Worm (Caenorhabditis elegans) whole organism, young adult: Measurements from ENCODE around the gene degl-2.

Experiments
- F37B4.10 ChIP-seq: fragments of 200-800 bp; sonication (Bioruptor generic); IDR thresholded peaks from 2 replicates; pipeline ENCODE4 v1.3.6; 2022; ENCODE audit warnings: missing genetic modification characterization, missing compliant biosample characterization
- F49E8.2 ChIP-seq: sonication (generic microtip); optimal IDR thresholded peaks from 3 replicates; lab custom pipeline; 2017; ENCODE audit warnings: missing genetic modification characterization, mild to moderate bottlenecking, missing compliant biosample characterization, antibody characterized with exemption, moderate library complexity; ENCODE audit not compliant: insufficient read depth
- F52B5.7 ChIP-seq: sonication (generic microtip); optimal IDR thresholded peaks from 2 replicates; lab custom pipeline; 2016; ENCODE audit warnings: mild to moderate bottlenecking, missing genetic modification characterization, missing compliant biosample characterization
- K11D2.4 ChIP-seq: fragments of 200-800 bp; sonication (Bioruptor generic); IDR thresholded peaks from 2 replicates; pipeline ENCODE4 v1.3.6; 2022; ENCODE audit warnings: missing genetic modification reagents, missing genetic modification characterization, missing compliant biosample characterization
- K12H6.12 ChIP-seq: fragments of 200-800 bp; sonication (Bioruptor generic); optimal IDR thresholded peaks from 2 replicates; lab custom pipeline; 2018; ENCODE audit warnings: mild to moderate bottlenecking, missing genetic modification characterization, missing compliant biosample characterization
- akir-1 ChIP-seq: fragments of 200-800 bp; sonication (Bioruptor generic); optimal IDR thresholded peaks from 2 replicates; lab custom pipeline; 2018; ENCODE audit warnings: mild to moderate bottlenecking, missing genetic modification characterization, moderate library complexity, missing compliant biosample characterization
- aptf-3 ChIP-seq: fragments of 200-800 bp; sonication (Bioruptor generic); IDR thresholded peaks from 2 replicates; pipeline ENCODE4 v1.3.6; 2022; ENCODE audit warnings: missing genetic modification characterization, missing compliant biosample characterization
- attf-5 ChIP-seq: fragments of 200-800 bp; sonication (Bioruptor generic); optimal IDR thresholded peaks from 2 replicates; lab custom pipeline; 2018; ENCODE audit warnings: mild to moderate bottlenecking, missing genetic modification characterization, missing compliant biosample characterization
- attf-6 ChIP-seq: fragments of 200-800 bp; sonication (Bioruptor generic); IDR thresholded peaks from 2 replicates; pipeline ENCODE4 v1.3.6; 2022; ENCODE audit warnings: missing genetic modification reagents, missing genetic modification characterization, missing compliant biosample characterization
- ccch-3 ChIP-seq: fragments of 200-800 bp; sonication (Bioruptor generic); optimal IDR thresholded peaks from 2 replicates; lab custom pipeline; 2018; ENCODE audit warnings: mild to moderate bottlenecking, missing genetic modification characterization, missing compliant biosample characterization
- ceh-40 ChIP-seq: fragments of 200-800 bp; sonication (Bioruptor generic); IDR thresholded peaks from 2 replicates; pipeline ENCODE4 v1.3.6; 2022; ENCODE audit warnings: missing genetic modification characterization, missing compliant biosample characterization
- ceh-79 ChIP-seq: sonication (generic microtip); optimal IDR thresholded peaks from 2 replicates; lab custom pipeline; 2017; ENCODE audit warnings: mild to moderate bottlenecking, missing genetic modification characterization, missing compliant biosample characterization
- efl-1 ChIP-seq: fragments of 150-350 bp; optimal IDR thresholded peaks from 2 replicates; lab custom pipeline; 2014; ENCODE audit warnings: missing biosample characterization, missing genetic modification reagents, missing genetic modification characterization
- fkh-3 ChIP-seq: sonication (generic microtip); optimal IDR thresholded peaks from 2 replicates; lab custom pipeline; 2016; ENCODE audit warnings: mild to moderate bottlenecking, missing genetic modification characterization, missing compliant biosample characterization
- him-1 ChIP-seq: sonication (generic microtip); optimal IDR thresholded peaks from 2 replicates; lab custom pipeline; 2016; ENCODE audit warnings: missing genotype, missing genetic modification reagents, missing genetic modification characterization, missing compliant biosample characterization
- hmg-1.2 ChIP-seq: fragments of 200-800 bp; sonication (Bioruptor generic); IDR thresholded peaks from 2 replicates; pipeline ENCODE4 v1.3.6; 2022; ENCODE audit warnings: missing genetic modification reagents, missing genetic modification characterization, missing compliant biosample characterization
- hmg-20 ChIP-seq: fragments of 200-800 bp; sonication (Bioruptor generic); IDR thresholded peaks from 2 replicates; pipeline ENCODE4 v1.3.6; 2022; ENCODE audit warnings: missing genetic modification reagents, missing genetic modification characterization, missing compliant biosample characterization
- let-526 ChIP-seq: fragments of 200-800 bp; sonication (Bioruptor generic); IDR thresholded peaks from 2 replicates; pipeline ENCODE4 v1.3.6; 2022; ENCODE audit warnings: missing genetic modification reagents, missing genetic modification characterization, missing compliant biosample characterization
- let-607 ChIP-seq, 2 experiments: fragments of 200-800 bp in 1 of 2; sonication (Bioruptor generic) in 1 of 2; sonication (generic microtip) in 1 of 2; optimal IDR thresholded peaks; 2 replicates each; lab custom pipeline; 2016 to 2018; ENCODE audit warnings: mild to moderate bottlenecking in 2 of 2, missing compliant biosample characterization in 2 of 2, missing genetic modification characterization in 2 of 2, moderate library complexity in 2 of 2, missing genotype in 1 of 2
- lin-26 ChIP-seq: fragments of 200-800 bp; sonication (Bioruptor generic); IDR thresholded peaks from 2 replicates; pipeline ENCODE4 v1.3.6; 2022; ENCODE audit warnings: missing genetic modification reagents, missing genetic modification characterization, missing compliant biosample characterization
- lin-35 ChIP-seq, 3 experiments: fragments of 150-350 bp in 2 of 3; sonication (generic microtip) in 1 of 3; optimal IDR thresholded peaks; 2 replicates each; lab custom pipeline; 2014 to 2018; ENCODE audit warnings: missing biosample characterization in 3 of 3, missing genetic modification characterization in 3 of 3, missing genetic modification reagents in 3 of 3
- lir-1 ChIP-seq: fragments of 200-800 bp; sonication (Bioruptor generic); conservative IDR thresholded peaks from 2 replicates; pipeline ENCODE4 v1.3.6; 2022; ENCODE audit warnings: missing genetic modification reagents, missing genetic modification characterization, missing compliant biosample characterization
- madf-8 ChIP-seq: fragments of 200-800 bp; sonication (Bioruptor generic); conservative IDR thresholded peaks from 2 replicates; pipeline ENCODE4 v1.3.6; 2022; ENCODE audit warnings: missing genetic modification reagents, missing genetic modification characterization, missing compliant biosample characterization
- mel-28 ChIP-seq: sonication (generic microtip); optimal IDR thresholded peaks from 2 replicates; lab custom pipeline; 2016; ENCODE audit warnings: borderline replicate concordance, mild to moderate bottlenecking, missing genetic modification characterization, missing compliant biosample characterization
- mxl-1 ChIP-seq: sonication (generic microtip); optimal IDR thresholded peaks from 2 replicates; lab custom pipeline; 2016; ENCODE audit warnings: missing genetic modification characterization, missing compliant biosample characterization
- nfya-1 ChIP-seq: sonication (generic microtip); optimal IDR thresholded peaks from 2 replicates; lab custom pipeline; 2017; ENCODE audit warnings: antibody characterized with exemption, missing compliant biosample characterization, missing genetic modification characterization, borderline replicate concordance; ENCODE audit not compliant: insufficient read depth
- nfyb-1 ChIP-seq: fragments of 200-800 bp; sonication (Bioruptor generic); IDR thresholded peaks from 2 replicates; pipeline ENCODE4 v1.3.6; 2022; ENCODE audit warnings: missing genetic modification reagents, missing genetic modification characterization, missing compliant biosample characterization
- nhr-120 ChIP-seq: fragments of 200-800 bp; sonication (Bioruptor generic); IDR thresholded peaks from 2 replicates; pipeline ENCODE4 v1.3.6; 2022; ENCODE audit warnings: missing genetic modification characterization, missing compliant biosample characterization
- nhr-80 ChIP-seq: sonication (generic microtip); optimal IDR thresholded peaks from 2 replicates; lab custom pipeline; 2016; ENCODE audit warnings: missing genetic modification characterization, missing compliant biosample characterization
- rpc-1 ChIP-seq, 2 experiments: fragments of 150-350 bp in 1 of 2; sonication (generic microtip) in 1 of 2; optimal IDR thresholded peaks; 2 replicates each; lab custom pipeline; 2014 to 2018; ENCODE audit warnings: missing biosample characterization in 1 of 2, missing genetic modification characterization in 1 of 2, missing genetic modification reagents in 1 of 2, missing genotype in 1 of 2
- snpc-3.4 ChIP-seq: sonication (generic microtip); optimal IDR thresholded peaks from 2 replicates; lab custom pipeline; 2017; ENCODE audit warnings: missing genetic modification characterization, mild to moderate bottlenecking, missing compliant biosample characterization, antibody characterized with exemption, moderate library complexity, missing genotype, missing genetic modification reagents
- snpc-4 ChIP-seq, 5 experiments: fragments of 150-350 bp in 1 of 5; sonication (generic microtip) in 4 of 5; optimal IDR thresholded peaks; 2 replicates each; lab custom pipeline; 2014 to 2018; ENCODE audit warnings: missing genetic modification characterization in 5 of 5, missing biosample characterization in 3 of 5, antibody characterized with exemption in 2 of 5, mild to moderate bottlenecking in 2 of 5, missing compliant biosample characterization in 2 of 5, missing genotype in 2 of 5, moderate library complexity in 2 of 5, missing genetic modification reagents in 1 of 5
- somi-1 ChIP-seq: fragments of 200-800 bp; sonication (Bioruptor generic); optimal IDR thresholded peaks from 2 replicates; lab custom pipeline; 2018; ENCODE audit warnings: mild to moderate bottlenecking, missing genetic modification characterization, missing compliant biosample characterization
- unc-130 ChIP-seq: sonication (generic microtip); optimal IDR thresholded peaks from 2 replicates; lab custom pipeline; 2016; ENCODE audit warnings: missing genetic modification reagents, missing genetic modification characterization, missing compliant biosample characterization
- unc-62 ChIP-seq: fragments of 150-350 bp; optimal IDR thresholded peaks from 2 replicates; lab custom pipeline; 2014; ENCODE audit warnings: missing biosample characterization, missing genetic modification reagents, missing genetic modification characterization
- xnd-1 ChIP-seq: sonication (generic microtip); optimal IDR thresholded peaks from 2 replicates; lab custom pipeline; 2016; ENCODE audit warnings: missing genotype, missing genetic modification reagents, missing genetic modification characterization, missing compliant biosample characterization
- ztf-25 ChIP-seq: fragments of 200-800 bp; sonication (Bioruptor generic); IDR thresholded peaks from 2 replicates; pipeline ENCODE4 v1.3.6; 2022; ENCODE audit warnings: missing genetic modification reagents, missing genetic modification characterization, missing compliant biosample characterization
- ztf-3 ChIP-seq: fragments of 200-800 bp; sonication (Bioruptor generic); optimal IDR thresholded peaks from 2 replicates; lab custom pipeline; 2018; ENCODE audit warnings: mild to moderate bottlenecking, missing genetic modification characterization, missing compliant biosample characterization
- ztf-6 ChIP-seq: fragments of 200-800 bp; sonication (Bioruptor generic); IDR thresholded peaks from 2 replicates; pipeline ENCODE4 v1.3.6; 2022; ENCODE audit warnings: missing genetic modification reagents, missing genetic modification characterization, missing compliant biosample characterization

Gene degl-2

ce11 chrIV:9647789-9648361 is 4.6 kb downstream of the degl-2 start, which contains the start of gene amph-1 (continued):
- no peak for TF ChIP-seq ztf-6
- peak; percentile 36 for TF ChIP-seq nhr-80
- no peak for TF ChIP-seq lin-35 (GFP tag; optimal IDR thresholded peaks at IDR 0.05; lab: Kevin White, UChicago)
- TF ChIP-seq K11D2.4 (GFP tag; lab: Robert Waterston, UW), result no peak
- peak; percentile 90 for TF ChIP-seq hmg-1.2 (GFP tag; lab: Robert Waterston, UW)

- TF ChIP-seq aptf-3 (GFP tag; lab: Robert Waterston, UW) (no peak), akir-1 (no peak), snpc-3.4 (tag; lab: Kevin White, UChicago) (no peak), efl-1 (no peak), lin-26 (no peak), mel-28 (no peak), mxl-1 (tag; lab: Kevin White, UChicago) (no peak), F49E8.2 (tag; lab: Kevin White, UChicago) (no peak), ceh-40 (GFP tag; lab: Robert Waterston, UW) (no peak), ccch-3 (no peak), attf-6 (GFP tag; lab: Robert Waterston, UW) (no peak)
- TF ChIP-seq, all 124 proteins: peak for 0
Observed at ce11 chrIV:9648682-9649081, 5.4 kb downstream of the degl-2 start, which contains the start of gene srm-3. TSS of gene srm-3 (plus strand) at chrIV:9648982.

DNA sequence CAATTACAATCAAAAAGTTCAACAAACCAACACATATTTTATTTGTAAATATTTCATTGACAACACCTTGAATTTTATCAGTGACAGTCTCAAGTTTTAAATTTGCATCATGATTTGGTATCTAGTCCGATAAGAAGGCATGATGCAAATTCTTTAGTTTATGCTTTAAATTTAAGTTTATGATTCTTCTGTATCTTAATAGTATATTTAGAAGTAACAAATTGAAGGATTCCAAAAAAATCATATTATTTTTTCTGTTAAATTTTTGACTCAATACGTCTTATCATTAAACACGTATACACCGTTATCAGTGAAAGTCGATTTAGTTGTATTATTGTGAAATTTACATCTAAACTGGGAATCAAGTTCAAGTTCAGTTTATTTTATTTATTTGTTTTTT is 7.9 kb downstream of the degl-2 start, which contains the start of gene chca-1:
Gene chca-1 (plus strand): TSS at position 161 of the 400 bp plus-strand sequence.
- TF ChIP-seq nhr-80 (peak; percentile 93), let-607 (tag; optimal IDR thresholded peaks at IDR 0.05; lab: Kevin White, UChicago) (peak in 1 of 2 experiments; percentile 55), F52B5.7 (tag; lab: Kevin White, UChicago) (no peak), him-1 (no peak), nhr-120 (GFP tag; lab: Robert Waterston, UW) (no peak), let-526 (no peak), ztf-25 (no peak)

- TF ChIP-seq nhr-80 (peak; percentile 1), F37B4.10 (GFP tag; lab: Robert Waterston, UW) (no peak), fkh-3 (tag; lab: Kevin White, UChicago) (no peak), K12H6.12 (no peak), unc-62 (GFP tag; lab: Kevin White, UChicago) (no peak), nfyb-1 (GFP tag; lab: Robert Waterston, UW) (no peak), ceh-79 (tag; lab: Kevin White, UChicago) (no peak), xnd-1 (tag; lab: Kevin White, UChicago) (no peak), snpc-4 (GFP tag; optimal IDR thresholded peaks at IDR 0.05; lab: Kevin White, UChicago) (no peak), snpc-4 (tag; optimal IDR thresholded peaks at IDR 0.05; lab: Kevin White, UChicago) (no peak)
- TF ChIP-seq, all 124 proteins: peak for 1
Observed at ce11 chrIV:9653184-9653583, 9.9 kb downstream of the degl-2 start, which contains the start of gene F58G6.3. TSS of gene F58G6.3 (plus strand) at chrIV:9653535.

DNA sequence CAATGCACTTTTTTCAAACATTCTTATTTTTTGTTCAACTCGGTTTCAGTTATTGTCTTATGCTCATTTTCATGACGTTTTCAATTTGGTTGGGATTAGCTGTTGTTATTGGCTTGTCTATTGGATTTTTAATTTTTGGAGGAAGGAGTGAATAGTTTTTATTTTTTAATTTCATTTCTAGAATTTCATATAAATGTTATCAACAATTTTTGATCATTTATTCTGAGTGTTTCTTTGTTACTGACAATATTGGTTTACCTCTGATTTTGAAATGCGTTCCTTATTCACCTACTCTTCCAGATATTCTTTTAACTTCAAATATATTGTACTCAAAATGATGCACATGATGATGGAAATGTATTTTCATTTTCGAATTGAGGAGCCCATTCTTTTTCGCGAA is 10.7 kb downstream of the degl-2 start, which contains the start of gene F58G6.7:
Gene F58G6.7 (plus strand): TSS at position 301 of the 400 bp plus-strand sequence.
- TF ChIP-seq ztf-3 (GFP tag; lab: Kevin White, UChicago) (no peak), rpc-1 (optimal IDR thresholded peaks at IDR 0.05; lab: Kevin White, UChicago) (no peak), rpc-1 (tag; optimal IDR thresholded peaks at IDR 0.05; lab: Kevin White, UChicago) (no peak), let-526 (no peak), madf-8 (no peak), attf-5 (GFP tag; lab: Kevin White, UChicago) (no peak), somi-1 (no peak), aptf-3 (GFP tag; lab: Robert Waterston, UW) (no peak), ztf-6 (no peak), nfya-1 (tag; lab: Kevin White, UChicago) (no peak), unc-130 (no peak), F52B5.7 (tag; lab: Kevin White, UChicago) (no peak), unc-62 (GFP tag; lab: Kevin White, UChicago) (no peak), lir-1 (GFP tag; lab: Robert Waterston, UW) (no peak), hmg-20 (GFP tag; lab: Robert Waterston, UW) (no peak), xnd-1 (tag; lab: Kevin White, UChicago) (no peak)
